Worm (Caenorhabditis elegans) whole organism, early embryonic: ENCODE data around the gene gei-13.

Experiments used
- B0310.2 ChIP-seq: sonication (generic microtip); optimal IDR thresholded peaks from 2 replicates; lab custom pipeline; 2016; ENCODE audit warnings: mild to moderate bottlenecking, missing genetic modification characterization, missing compliant biosample characterization
- F13C5.2 ChIP-seq: sonication (generic microtip); optimal IDR thresholded peaks from 2 replicates; lab custom pipeline; 2017; ENCODE audit warnings: mild to moderate bottlenecking, missing genetic modification characterization, inconsistent platforms, missing compliant biosample characterization
- aly-1 ChIP-seq: sonication (generic microtip); optimal IDR thresholded peaks from 2 replicates; lab custom pipeline; 2016; ENCODE audit warnings: missing genetic modification characterization, missing compliant biosample characterization
- ama-1 ChIP-seq: fragments of 150-350 bp; optimal IDR thresholded peaks from 2 replicates; lab custom pipeline; 2014
- ceh-13 ChIP-seq: fragments of 200-800 bp; sonication (Bioruptor generic); optimal IDR thresholded peaks from 2 replicates; lab custom pipeline; 2018; ENCODE audit warnings: mild to moderate bottlenecking, missing genetic modification characterization, missing compliant biosample characterization
- ceh-36 ChIP-seq: sonication (generic microtip); optimal IDR thresholded peaks from 2 replicates; lab custom pipeline; 2016; ENCODE audit warnings: missing genetic modification characterization, inconsistent platforms, missing compliant biosample characterization
- ets-7 ChIP-seq: sonication (generic microtip); optimal IDR thresholded peaks from 2 replicates; lab custom pipeline; 2016; ENCODE audit warnings: missing genotype, missing genetic modification characterization, missing compliant biosample characterization
- flt-1 ChIP-seq: fragments of 200-800 bp; sonication (Bioruptor generic); IDR thresholded peaks from 2 replicates; pipeline ENCODE4 v1.3.6; 2022; ENCODE audit warnings: missing genetic modification characterization, missing compliant biosample characterization
- hmbx-1 ChIP-seq: sonication (generic microtip); optimal IDR thresholded peaks from 2 replicates; lab custom pipeline; 2016; ENCODE audit warnings: mild to moderate bottlenecking, missing genetic modification characterization, missing compliant biosample characterization
- hmg-4 ChIP-seq: fragments of 200-800 bp; sonication (Bioruptor generic); optimal IDR thresholded peaks from 2 replicates; lab custom pipeline; 2018; ENCODE audit warnings: mild to moderate bottlenecking, missing genetic modification characterization, missing compliant biosample characterization
- hnd-1 ChIP-seq: sonication (generic microtip); optimal IDR thresholded peaks from 2 replicates; lab custom pipeline; 2016; ENCODE audit warnings: missing genetic modification characterization, missing compliant biosample characterization
- pes-1 ChIP-seq: fragments of 200-800 bp; sonication (Bioruptor generic); IDR thresholded peaks from 2 replicates; pipeline ENCODE4 v1.3.6; 2022; ENCODE audit warnings: missing genetic modification reagents, missing genetic modification characterization, missing compliant biosample characterization
- scrt-1 ChIP-seq: fragments of 200-800 bp; sonication (Bioruptor generic); IDR thresholded peaks from 2 replicates; pipeline ENCODE4 v1.3.6; 2022; ENCODE audit warnings: missing genetic modification characterization, missing compliant biosample characterization
- sea-1 ChIP-seq: fragments of 200-800 bp; sonication (Bioruptor generic); conservative IDR thresholded peaks from 2 replicates; pipeline ENCODE4 v1.3.6; 2022; ENCODE audit warnings: missing genetic modification characterization, missing compliant biosample characterization
- tbx-11 ChIP-seq: fragments of 200-800 bp; sonication (Bioruptor generic); IDR thresholded peaks from 2 replicates; pipeline ENCODE4 v1.3.6; 2022; ENCODE audit warnings: missing genetic modification characterization, missing compliant biosample characterization
- tbx-37 ChIP-seq: fragments of 200-800 bp; sonication (Bioruptor generic); conservative IDR thresholded peaks from 2 replicates; pipeline ENCODE4 v1.3.6; 2022; ENCODE audit warnings: missing genetic modification reagents, missing genetic modification characterization, missing compliant biosample characterization
- tra-4 ChIP-seq: sonication (generic microtip); optimal IDR thresholded peaks from 2 replicates; lab custom pipeline; 2017; ENCODE audit warnings: missing genetic modification characterization, missing compliant biosample characterization

Gene gei-13

ce11 chrIII:9592118-9592517 is 44.8 kb downstream of the gei-13 start, which contains the start of gene acox-1.5:
Gene acox-1.5 (minus strand): TSS chrIII:9592192.
- TF ChIP-seq flt-1 (GFP tag; lab: Robert Waterston, UW) (no peak), F13C5.2 (tag; lab: Kevin White, UChicago) (no peak), pes-1 (GFP tag; lab: Robert Waterston, UW) (no peak), aly-1 (tag; lab: Kevin White, UChicago) (no peak), ama-1 (no peak), hmg-4 (GFP tag; lab: Kevin White, UChicago) (no peak), tbx-11 (no peak), tbx-37 (no peak), B0310.2 (no peak), ceh-13 (GFP tag; lab: Kevin White, UChicago) (no peak), ceh-36 (tag; lab: Kevin White, UChicago) (no peak), scrt-1 (GFP tag; lab: Robert Waterston, UW) (no peak), hmbx-1 (no peak), ets-7 (no peak), hnd-1 (no peak), tra-4 (tag; lab: Kevin White, UChicago) (no peak), sea-1 (GFP tag; lab: Robert Waterston, UW) (no peak)

DNA sequence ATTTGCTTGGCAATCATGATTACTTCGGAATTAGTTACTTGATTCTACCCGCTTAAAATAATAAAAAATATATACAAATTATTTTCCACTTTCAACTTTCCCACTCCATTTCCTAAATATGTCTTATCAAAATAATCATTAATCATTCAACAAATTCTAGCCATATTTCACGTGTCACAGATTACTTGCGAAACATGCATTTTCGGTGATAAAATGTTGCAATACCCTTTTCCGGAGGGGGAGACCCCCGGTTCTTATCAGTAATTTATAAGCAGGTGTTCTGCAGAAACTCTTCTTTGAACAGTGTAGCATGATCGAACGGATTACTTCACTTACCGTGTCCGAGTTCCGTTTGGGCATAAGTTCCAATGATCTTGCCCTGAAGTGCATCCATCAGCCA is 46.7 kb downstream of the gei-13 start:
- TF ChIP-seq ceh-36 (tag; lab: Kevin White, UChicago) (no peak), hmbx-1 (no peak), tbx-11 (no peak), tra-4 (tag; lab: Kevin White, UChicago) (no peak), sea-1 (GFP tag; lab: Robert Waterston, UW) (no peak), scrt-1 (GFP tag; lab: Robert Waterston, UW) (no peak), ceh-13 (GFP tag; lab: Kevin White, UChicago) (no peak), aly-1 (tag; lab: Kevin White, UChicago) (no peak), hmg-4 (GFP tag; lab: Kevin White, UChicago) (no peak), ets-7 (no peak), flt-1 (GFP tag; lab: Robert Waterston, UW) (no peak), ama-1 (no peak), F13C5.2 (tag; lab: Kevin White, UChicago) (no peak), hnd-1 (no peak), pes-1 (GFP tag; lab: Robert Waterston, UW) (no peak), tbx-37 (no peak), B0310.2 (no peak)

ce11 chrIII:9585314-9585713 is 51.6 kb downstream of the gei-13 start:
- no peak for TF ChIP-seq tbx-37

DNA sequence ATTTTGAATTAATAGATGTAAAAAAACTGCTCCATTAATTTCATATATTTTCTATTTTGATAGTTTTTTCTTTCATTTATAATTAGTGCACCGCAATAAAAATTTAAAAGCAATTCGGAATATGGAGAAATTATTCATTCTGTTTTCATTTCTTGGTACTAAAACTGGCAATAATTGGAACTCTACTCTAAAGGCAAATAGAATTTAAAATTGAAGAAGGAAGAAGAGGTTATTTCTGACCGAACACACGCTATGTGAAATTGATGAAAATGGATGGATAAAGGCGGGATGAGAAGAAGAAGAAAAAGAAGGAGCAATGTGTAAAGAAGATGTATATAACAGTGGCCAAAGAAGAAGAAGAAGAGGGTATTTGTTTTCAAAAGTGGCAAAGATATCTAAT is 53.7 kb downstream of the gei-13 start:
- TF ChIP-seq F13C5.2 (tag; lab: Kevin White, UChicago): no peak
- TF ChIP-seq pes-1 (GFP tag; lab: Robert Waterston, UW): no peak
- no peak for TF ChIP-seq sea-1 (GFP tag; lab: Robert Waterston, UW)
- no peak for TF ChIP-seq ama-1
- TF ChIP-seq hmg-4 (GFP tag; lab: Kevin White, UChicago): no peak
- TF ChIP-seq hmbx-1: no peak
- no peak for TF ChIP-seq tbx-11
- TF ChIP-seq ets-7: no peak

ce11 chrIII:9582240-9582639 is 54.7 kb downstream of the gei-13 start, which contains the start of gene C48B4.3:
Gene C48B4.3 (minus strand): TSS chrIII:9582388.
- TF ChIP-seq aly-1 (tag; lab: Kevin White, UChicago) (no peak), sea-1 (GFP tag; lab: Robert Waterston, UW) (no peak), ama-1 (no peak), flt-1 (GFP tag; lab: Robert Waterston, UW) (no peak), F13C5.2 (tag; lab: Kevin White, UChicago) (no peak), tbx-11 (no peak), hmbx-1 (no peak), tbx-37 (no peak), ets-7 (no peak), B0310.2 (no peak), ceh-13 (GFP tag; lab: Kevin White, UChicago) (no peak)
